Worm (Caenorhabditis elegans): ENCODE measurements around the gene F55D10.4.

F55D10.4 gene

DNA sequence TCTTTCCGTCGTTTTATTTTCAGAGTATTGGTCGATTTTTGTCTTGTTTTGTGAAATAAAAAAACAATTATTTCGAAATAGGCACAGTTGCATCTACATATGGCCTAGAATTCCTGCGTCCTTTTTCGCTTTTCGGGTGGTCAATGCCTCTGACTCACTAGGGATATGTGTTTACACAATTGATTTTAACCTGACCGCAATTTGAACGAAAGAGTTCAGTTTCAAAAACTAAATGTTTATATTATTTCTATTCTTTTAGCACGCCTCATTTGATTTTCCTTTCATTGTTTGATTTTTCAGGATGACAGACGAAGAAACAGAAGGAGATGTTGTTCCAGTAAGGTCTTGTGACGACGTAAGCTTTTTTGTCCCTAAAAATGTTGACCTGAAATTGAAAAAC is 52.7 kb downstream of the F55D10.4 start, which contains the start of gene mfsd-12:
Gene mfsd-12 (plus strand): TSS at position 301 of the 400 bp plus-strand sequence.
- no peak for TF ChIP-seq nhr-25 (tag; optimal IDR thresholded peaks at IDR 0.05)
- TF ChIP-seq gmeb-1 (tag; optimal IDR thresholded peaks at IDR 0.05), result no peak
- no peak for TF ChIP-seq nhr-129 (tag; optimal IDR thresholded peaks at IDR 0.05)
- TF ChIP-seq mdl-1 (tag; optimal IDR thresholded peaks at IDR 0.05), result no peak
- TF ChIP-seq nhr-11 (tag; optimal IDR thresholded peaks at IDR 0.05), result no peak
- TF ChIP-seq aly-2 (tag; optimal IDR thresholded peaks at IDR 0.05), result no peak
- no peak for TF ChIP-seq alr-1 (tag; optimal IDR thresholded peaks at IDR 0.05)
- TF ChIP-seq ceh-82 (tag; optimal IDR thresholded peaks at IDR 0.05), result no peak
- no peak for TF ChIP-seq dmd-4 (tag; optimal IDR thresholded peaks at IDR 0.05)
- no peak for TF ChIP-seq ceh-16 (tag; optimal IDR thresholded peaks at IDR 0.05)
- TF ChIP-seq nhr-77 (tag; optimal IDR thresholded peaks at IDR 0.05), result no peak
- no peak for TF ChIP-seq sma-3 (GFP tag; optimal IDR thresholded peaks at IDR 0.05)
- no peak for TF ChIP-seq nhr-21 (tag; optimal IDR thresholded peaks at IDR 0.05)
- TF ChIP-seq elt-3 (tag; optimal IDR thresholded peaks at IDR 0.05), result no peak
- no peak for TF ChIP-seq C34F6.9 (tag; optimal IDR thresholded peaks at IDR 0.05)
- no peak for TF ChIP-seq ZK546.5 (tag; optimal IDR thresholded peaks at IDR 0.05)
- TF ChIP-seq nhr-10 (tag; optimal IDR thresholded peaks at IDR 0.05), result no peak
